Fruit fly (Drosophila melanogaster) whole organism, embryonic: ENCODE measurements around the gene CG18262.

Source experiments
- Asciz ChIP-seq: fragments of 200-800 bp; sonication (Bioruptor generic); optimal IDR thresholded peaks from 2 replicates; lab custom pipeline; 2017; ENCODE audit warnings: missing biosample characterization, mild to moderate bottlenecking, missing genetic modification characterization, missing genetic modification reagents
- B-H1 ChIP-seq: fragments of 200-800 bp; sonication (Bioruptor generic); IDR thresholded peaks from 3 replicates; pipeline ENCODE4 v1.3.6; 2022; ENCODE audit warnings: missing biosample characterization, missing genetic modification characterization
- CG10147 ChIP-seq: fragments of 200-800 bp; sonication (Bioruptor generic); optimal IDR thresholded peaks from 2 replicates; lab custom pipeline; 2019; ENCODE audit warnings: missing biosample characterization, mild to moderate bottlenecking, missing genetic modification characterization, moderate library complexity
- CG13624 ChIP-seq: fragments of 200-800 bp; sonication (Bioruptor generic); optimal IDR thresholded peaks from 2 replicates; lab custom pipeline; 2016; ENCODE audit warnings: missing biosample characterization, missing genetic modification characterization
- CG14014 ChIP-seq: fragments of 200-800 bp; sonication (Bioruptor generic); IDR thresholded peaks from 2 replicates; pipeline ENCODE4 v1.3.6; 2022; ENCODE audit warnings: missing biosample characterization, missing genetic modification characterization
- CG15696 ChIP-seq: fragments of 200-800 bp; sonication (Bioruptor generic); optimal IDR thresholded peaks from 2 replicates; lab custom pipeline; 2019; ENCODE audit warnings: missing biosample characterization, mild to moderate bottlenecking, missing genetic modification characterization, moderate library complexity
- CG16815 ChIP-seq: fragments of 200-800 bp; sonication (Bioruptor generic); optimal IDR thresholded peaks from 3 replicates; lab custom pipeline; 2017; ENCODE audit warnings: missing biosample characterization, mild to moderate bottlenecking, missing genetic modification characterization
- CG18011 ChIP-seq: fragments of 200-800 bp; sonication (Bioruptor generic); optimal IDR thresholded peaks from 2 replicates; lab custom pipeline; 2017; ENCODE audit warnings: missing biosample characterization, missing genetic modification characterization, mild to moderate bottlenecking, moderate library complexity, missing genotype
- CG18262 ChIP-seq: fragments of 200-800 bp; optimal IDR thresholded peaks from 3 replicates; lab custom pipeline; 2019; ENCODE audit warnings: missing biosample characterization, mild to moderate bottlenecking, missing genetic modification characterization, moderate library complexity
- CG2202 ChIP-seq: fragments of 200-800 bp; sonication (Bioruptor generic); optimal IDR thresholded peaks from 2 replicates; lab custom pipeline; 2018; ENCODE audit warnings: missing biosample characterization, mild to moderate bottlenecking, missing genetic modification characterization
- CG30431 ChIP-seq: fragments of 200-800 bp; sonication (Bioruptor generic); optimal IDR thresholded peaks from 2 replicates; lab custom pipeline; 2017; ENCODE audit warnings: missing biosample characterization, missing genetic modification characterization
- CG32772 ChIP-seq: fragments of 200-800 bp; sonication (Bioruptor generic); IDR thresholded peaks from 2 replicates; pipeline ENCODE4 v1.3.6; 2022; ENCODE audit warnings: missing biosample characterization, missing genetic modification characterization
- CG5180 ChIP-seq: fragments of 200-800 bp; sonication (Bioruptor generic); optimal IDR thresholded peaks from 3 replicates; lab custom pipeline; 2017; ENCODE audit warnings: missing biosample characterization, missing genetic modification characterization, mild to moderate bottlenecking, moderate library complexity, missing genetic modification reagents
- CG7745 ChIP-seq: fragments of 200-800 bp; sonication (Bioruptor generic); optimal IDR thresholded peaks from 2 replicates; lab custom pipeline; 2018; ENCODE audit warnings: missing biosample characterization, mild to moderate bottlenecking, missing genetic modification characterization, moderate library complexity
- CG8359 ChIP-seq: fragments of 200-800 bp; sonication (Bioruptor generic); optimal IDR thresholded peaks from 2 replicates; lab custom pipeline; 2017; ENCODE audit warnings: missing biosample characterization, mild to moderate bottlenecking, missing genetic modification characterization, borderline replicate concordance
- CG8924 ChIP-seq: fragments of 200-800 bp; optimal IDR thresholded peaks from 3 replicates; lab custom pipeline; 2019; ENCODE audit warnings: missing biosample characterization, mild to moderate bottlenecking, missing genetic modification characterization, moderate library complexity
- CG9215 ChIP-seq: fragments of 200-800 bp; sonication (Bioruptor generic); IDR thresholded peaks from 2 replicates; pipeline ENCODE4 v1.3.6; 2022; ENCODE audit warnings: missing biosample characterization, missing genetic modification characterization
- CG9727 ChIP-seq: fragments of 200-800 bp; sonication (Bioruptor generic); optimal IDR thresholded peaks from 3 replicates; lab custom pipeline; 2017; ENCODE audit warnings: missing biosample characterization, mild to moderate bottlenecking, missing genetic modification characterization
- CrebB ChIP-seq: fragments of 200-800 bp; sonication (Bioruptor generic); optimal IDR thresholded peaks from 3 replicates; lab custom pipeline; 2018; ENCODE audit warnings: missing biosample characterization, mild to moderate bottlenecking, missing genetic modification characterization
- Drgx ChIP-seq: fragments of 200-800 bp; sonication (Bioruptor generic); IDR thresholded peaks from 2 replicates; pipeline ENCODE4 v1.3.6; 2022; ENCODE audit warnings: missing biosample characterization, missing genetic modification characterization
- Gug ChIP-seq: fragments of 200-800 bp; sonication (Bioruptor generic); IDR thresholded peaks from 4 replicates; pipeline ENCODE4 v1.3.6; 2022; ENCODE audit warnings: missing biosample characterization, missing genetic modification characterization
- Hand ChIP-seq: fragments of 200-800 bp; sonication (Bioruptor generic); optimal IDR thresholded peaks from 2 replicates; lab custom pipeline; 2017; ENCODE audit warnings: mild to moderate bottlenecking, missing biosample characterization, missing genetic modification reagents, missing genetic modification characterization
- Hr3 ChIP-seq: fragments of 200-800 bp; sonication (Bioruptor generic); optimal IDR thresholded peaks from 3 replicates; lab custom pipeline; 2016; ENCODE audit warnings: missing biosample characterization, missing genetic modification characterization
- Neu2 ChIP-seq: fragments of 200-800 bp; sonication (Bioruptor generic); optimal IDR thresholded peaks from 3 replicates; lab custom pipeline; 2016; ENCODE audit warnings: missing biosample characterization, missing genetic modification characterization, borderline replicate concordance
- NfI ChIP-seq: fragments of 200-800 bp; sonication (Bioruptor generic); optimal IDR thresholded peaks from 3 replicates; lab custom pipeline; 2018; ENCODE audit warnings: missing biosample characterization, mild to moderate bottlenecking, missing genetic modification characterization, moderate library complexity
- Oli ChIP-seq: fragments of 200-800 bp; sonication (Bioruptor generic); optimal IDR thresholded peaks from 2 replicates; lab custom pipeline; 2018; ENCODE audit warnings: missing biosample characterization, mild to moderate bottlenecking, missing genetic modification characterization, moderate library complexity
- PHDP ChIP-seq: fragments of 200-800 bp; sonication (Bioruptor generic); optimal IDR thresholded peaks from 3 replicates; lab custom pipeline; 2018; ENCODE audit warnings: missing biosample characterization, mild to moderate bottlenecking, missing genetic modification characterization, moderate library complexity
- Sox102F ChIP-seq: fragments of 200-800 bp; sonication (Bioruptor generic); optimal IDR thresholded peaks from 2 replicates; lab custom pipeline; 2018; ENCODE audit warnings: missing biosample characterization, mild to moderate bottlenecking, missing genetic modification characterization, moderate library complexity
- amos ChIP-seq: fragments of 200-800 bp; sonication (Bioruptor generic); IDR thresholded peaks from 2 replicates; pipeline ENCODE4 v1.3.6; 2022; ENCODE audit warnings: missing biosample characterization, missing genetic modification characterization; ENCODE audit not compliant: partially characterized antibody
- bigmax ChIP-seq: fragments of 200-800 bp; sonication (Bioruptor generic); optimal IDR thresholded peaks from 2 replicates; lab custom pipeline; 2018; ENCODE audit warnings: missing biosample characterization, mild to moderate bottlenecking, missing genetic modification characterization
- disco-r ChIP-seq: fragments of 200-800 bp; sonication (Bioruptor generic); optimal IDR thresholded peaks from 2 replicates; lab custom pipeline; 2016; ENCODE audit warnings: missing biosample characterization, missing genetic modification characterization
- fu2 ChIP-seq: fragments of 200-800 bp; sonication (Bioruptor generic); optimal IDR thresholded peaks from 2 replicates; lab custom pipeline; 2016; ENCODE audit warnings: missing biosample characterization, missing genetic modification characterization
- gcm ChIP-seq: fragments of 200-800 bp; sonication (Bioruptor generic); optimal IDR thresholded peaks from 2 replicates; lab custom pipeline; 2019; ENCODE audit warnings: missing biosample characterization, mild to moderate bottlenecking, missing genetic modification characterization, moderate library complexity
- grau ChIP-seq: fragments of 200-800 bp; optimal IDR thresholded peaks from 3 replicates; lab custom pipeline; 2019; ENCODE audit warnings: missing biosample characterization, mild to moderate bottlenecking, missing genetic modification characterization, moderate library complexity
- hkb ChIP-seq, 2 experiments: fragments of 200-800 bp in 1 of 2; fragments of >200 bp in 1 of 2; sonication (Bioruptor generic) in 1 of 2; IDR thresholded peaks in 1 of 2; optimal IDR thresholded peaks in 1 of 2; 2 replicates each; pipeline versions ENCODE4 v1.3.6 to Lab custom; 2017 to 2022; ENCODE audit warnings: missing biosample characterization in 1 of 2, missing genetic modification characterization in 1 of 2
- kay ChIP-seq: fragments of 200-800 bp; sonication (Bioruptor generic); optimal IDR thresholded peaks from 2 replicates; lab custom pipeline; 2016; ENCODE audit warnings: missing biosample characterization, missing genetic modification characterization
- ken ChIP-seq: fragments of 200-800 bp; sonication (Bioruptor generic); IDR thresholded peaks from 3 replicates; pipeline ENCODE4 v1.3.6; 2022; ENCODE audit warnings: missing biosample characterization, missing genetic modification characterization
- lola ChIP-seq, 3 experiments: fragments of >200 bp in 2 of 3; fragments of 200-800 bp in 1 of 3; sonication (Bioruptor generic) in 1 of 3; optimal IDR thresholded peaks; 2 replicates each; lab custom pipeline; 2017 to 2019; ENCODE audit warnings: missing biosample characterization in 3 of 3, missing genetic modification characterization in 3 of 3, mild to moderate bottlenecking in 1 of 3, moderate library complexity in 1 of 3
- nerfin-1 ChIP-seq: fragments of 200-800 bp; sonication (Bioruptor generic); optimal IDR thresholded peaks from 3 replicates; lab custom pipeline; 2019; ENCODE audit warnings: missing biosample characterization, mild to moderate bottlenecking, missing genetic modification characterization, moderate library complexity
- oc ChIP-seq: fragments of 200-800 bp; sonication (Bioruptor generic); optimal IDR thresholded peaks from 2 replicates; lab custom pipeline; 2018; ENCODE audit warnings: missing biosample characterization, mild to moderate bottlenecking, missing genetic modification characterization, moderate library complexity
- pan ChIP-seq, 4 experiments: fragments of >200 bp in 3 of 4; fragments of 200-800 bp in 1 of 4; sonication (Bioruptor generic) in 1 of 4; optimal IDR thresholded peaks in 3 of 4; IDR thresholded peaks in 1 of 4; 2 replicates each; pipeline versions ENCODE4 v1.3.6 to Lab custom; 2017 to 2022; ENCODE audit warnings: missing biosample characterization in 2 of 4, missing genetic modification characterization in 2 of 4, mixed read lengths in 1 of 4
- prd ChIP-seq, 3 experiments: fragments of >200 bp in 2 of 3; fragments of 200-800 bp in 1 of 3; sonication (Bioruptor generic) in 1 of 3; optimal IDR thresholded peaks in 2 of 3; IDR thresholded peaks in 1 of 3; 2 replicates in 2 of 3; 3 replicates in 1 of 3; pipeline versions ENCODE4 v1.3.6 to Lab custom; 2017 to 2022; ENCODE audit warnings: missing biosample characterization in 1 of 3, missing genetic modification characterization in 1 of 3
- sim ChIP-seq: fragments of 200-800 bp; sonication (Bioruptor generic); IDR thresholded peaks from 2 replicates; pipeline ENCODE4 v1.3.6; 2022; ENCODE audit warnings: missing biosample characterization, missing genetic modification characterization
- sna ChIP-seq: fragments of 200-800 bp; sonication (Bioruptor generic); IDR thresholded peaks from 2 replicates; pipeline ENCODE4 v1.3.6; 2022; ENCODE audit warnings: missing biosample characterization, missing genetic modification characterization; ENCODE audit not compliant: partially characterized antibody
- so ChIP-seq: fragments of 200-800 bp; sonication (Bioruptor generic); IDR thresholded peaks from 3 replicates; pipeline ENCODE4 v1.3.6; 2022; ENCODE audit warnings: missing biosample characterization, missing genetic modification characterization
- stc ChIP-seq: fragments of 200-800 bp; sonication (Bioruptor generic); IDR thresholded peaks from 2 replicates; pipeline ENCODE4 v1.3.6; 2022; ENCODE audit warnings: missing biosample characterization, missing genetic modification characterization
- toy ChIP-seq: fragments of 200-800 bp; sonication (Bioruptor generic); IDR thresholded peaks from 2 replicates; pipeline ENCODE4 v1.3.6; 2022; ENCODE audit warnings: missing biosample characterization, missing genetic modification characterization
- yki ChIP-seq: fragments of >200 bp; optimal IDR thresholded peaks from 3 replicates; lab custom pipeline; 2018

Gene CG18262

dm6 chrX:8125224-8125649 is 27.5 kb upstream of the CG18262 start (continued):
- TF ChIP-seq pan (optimal IDR thresholded peaks at IDR 0.05; lab: Kevin White, UChicago) = no peak
- TF ChIP-seq pan (GFP tag; optimal IDR thresholded peaks at IDR 0.05 in 1 of 2, IDR thresholded peaks at IDR 0.05 in 1 of 2) = peak in 1 of 2 experiments; percentile 58
- peak; percentile 4 for TF ChIP-seq CG10147 (GFP tag; lab: Kevin White, UChicago)
- TF ChIP-seq CG9215 (GFP tag; lab: Robert Waterston, UW) = no peak
- TF ChIP-seq Neu2 (GFP tag; lab: Kevin White, UChicago) = no peak
- peak; percentile 55 for TF ChIP-seq Drgx (GFP tag; lab: Robert Waterston, UW)
- no peak for TF ChIP-seq fu2 (GFP tag; lab: Kevin White, UChicago)
- peak in 1 of 3 experiments; percentile 60 for TF ChIP-seq lola (GFP tag; optimal IDR thresholded peaks at IDR 0.05; lab: Kevin White, UChicago)
- peak; percentile 59 for TF ChIP-seq grau (tag; lab: Kevin White, UChicago)
- peak; percentile 74 for TF ChIP-seq Sox102F (GFP tag; lab: Kevin White, UChicago)
- peak; percentile 53 for TF ChIP-seq CG9727 (GFP tag; lab: Kevin White, UChicago)
- peak; percentile 4 for TF ChIP-seq CG16815 (GFP tag; lab: Kevin White, UChicago)
- TF ChIP-seq sim = no peak
- no peak for TF ChIP-seq yki (lab: Kevin White, UChicago)
- TF ChIP-seq so (GFP tag; lab: Robert Waterston, UW) = no peak
- TF ChIP-seq CG14014 (GFP tag; lab: Robert Waterston, UW) = no peak
- no peak for TF ChIP-seq ken (GFP tag; lab: Robert Waterston, UW)
- no peak for TF ChIP-seq sna (GFP tag; lab: Robert Waterston, UW)
- TF ChIP-seq CG30431 (GFP tag; lab: Kevin White, UChicago) = peak; percentile 28
- TF ChIP-seq bigmax = no peak
- peak; percentile 11 for TF ChIP-seq CG5180
- peak; percentile 12; the same call in 1 of the 3 replicates for TF ChIP-seq B-H1 (GFP tag; lab: Robert Waterston, UW)
- TF ChIP-seq CG18262 (tag; lab: Kevin White, UChicago) = peak; percentile 85
- TF ChIP-seq toy (GFP tag; lab: Robert Waterston, UW) = no peak
- no peak for TF ChIP-seq disco-r (GFP tag; lab: Kevin White, UChicago)
- TF ChIP-seq NfI (GFP tag; lab: Kevin White, UChicago) = peak; percentile 8
- TF ChIP-seq hkb (optimal IDR thresholded peaks at IDR 0.05; lab: Kevin White, UChicago) = no peak
- TF ChIP-seq hkb (GFP tag; IDR thresholded peaks at IDR 0.05; lab: Robert Waterston, UW) = 0 out of 2 replicates have a peak, but pooled peaks have one; percentile 49
- no peak for TF ChIP-seq CrebB (tag; lab: Kevin White, UChicago)
- TF ChIP-seq CG8924 = peak; percentile 58
- TF ChIP-seq Hand = no peak
- TF ChIP-seq Asciz (GFP tag; lab: Kevin White, UChicago) = peak; percentile 55
- no peak for TF ChIP-seq prd (optimal IDR thresholded peaks at IDR 0.05; lab: Kevin White, UChicago)
- peak; percentile 71; the same call in 2 of the 3 replicates for TF ChIP-seq prd (GFP tag; IDR thresholded peaks at IDR 0.05; lab: Robert Waterston, UW)
- TF ChIP-seq Gug (GFP tag; lab: Robert Waterston, UW) = peak; percentile 34; the same call in 1 of the 4 replicates
- peak; percentile 34 for TF ChIP-seq gcm (GFP tag; lab: Kevin White, UChicago)
- peak; percentile 29 for TF ChIP-seq CG15696 (tag; lab: Kevin White, UChicago)
- TF ChIP-seq CG2202 (tag; lab: Kevin White, UChicago) = no peak
- TF ChIP-seq kay = no peak
- no peak for TF ChIP-seq CG18011 (GFP tag; lab: Kevin White, UChicago)
- TF ChIP-seq amos (GFP tag; lab: Robert Waterston, UW) = no peak
- TF ChIP-seq CG32772 (GFP tag; lab: Robert Waterston, UW) = 0 out of 2 replicates have a peak, but pooled peaks have one; percentile 32
- peak; percentile 43 for TF ChIP-seq nerfin-1
- peak; percentile 57 for TF ChIP-seq Hr3 (GFP tag; lab: Kevin White, UChicago)
- no peak for TF ChIP-seq CG8359 (GFP tag; lab: Kevin White, UChicago)
- TF ChIP-seq oc (tag; lab: Kevin White, UChicago) = peak; percentile 45
- peak; percentile 54; the same call in 1 of the 2 replicates for TF ChIP-seq stc (GFP tag; lab: Robert Waterston, UW)
- no peak for TF ChIP-seq CG13624
- no peak for TF ChIP-seq CG7745 (tag; lab: Kevin White, UChicago)
- peak; percentile 74 for TF ChIP-seq Oli (tag; lab: Kevin White, UChicago)
- TF ChIP-seq PHDP (tag; lab: Kevin White, UChicago) = peak; percentile 40
